Fruit fly (Drosophila melanogaster): Measurements from ENCODE around the gene CG6766.

dm6 chr2L:12021193-12021592, 19.3 kb downstream of the CG6766 start:
- TF ChIP-seq EcR (GFP tag; optimal IDR thresholded peaks at IDR 0.05) (no peak), psq (optimal IDR thresholded peaks at IDR 0.05) (no peak), pan (optimal IDR thresholded peaks at IDR 0.05) (no peak), CG8478 (optimal IDR thresholded peaks at IDR 0.05) (no peak), usp (GFP tag; optimal IDR thresholded peaks at IDR 0.05) (no peak), Dll (optimal IDR thresholded peaks at IDR 0.05) (no peak)

Measured in whole organism.